Worm (Caenorhabditis elegans): ENCODE data around the gene Y45G5AM.9.

ce11 chrV:4189618-4190017, 4.8 kb downstream of the Y45G5AM.9 start:
- TF ChIP-seq lsy-2 (tag; optimal IDR thresholded peaks at IDR 0.05) (no peak), Y55F3AM.14 (GFP tag; optimal IDR thresholded peaks at IDR 0.05) (no peak), lin-13 (GFP tag; optimal IDR thresholded peaks at IDR 0.05) (no peak)

Data from whole organism, L2 larva.